Fruit fly (Drosophila melanogaster) whole organism, embryonic: ENCODE measurements around the gene Act87E.

ENCODE experiments used
- Antp ChIP-seq: fragments of 200-800 bp; sonication (Bioruptor generic); optimal IDR thresholded peaks from 3 replicates; lab custom pipeline; 2016; ENCODE audit warnings: missing biosample characterization, missing genetic modification characterization
- Atf3 ChIP-seq: fragments of 200-800 bp; sonication (Bioruptor generic); optimal IDR thresholded peaks from 3 replicates; lab custom pipeline; 2016; ENCODE audit warnings: missing biosample characterization, missing genetic modification characterization
- CG10366 ChIP-seq: fragments of 200-800 bp; sonication (Bioruptor generic); IDR thresholded peaks from 2 replicates; pipeline ENCODE4 v1.3.6; 2022; ENCODE audit warnings: missing biosample characterization, missing genetic modification characterization
- CG11504 ChIP-seq: fragments of 200-800 bp; sonication (Bioruptor generic); optimal IDR thresholded peaks from 3 replicates; lab custom pipeline; 2019; ENCODE audit warnings: missing biosample characterization, mild to moderate bottlenecking, missing genetic modification characterization, moderate library complexity
- CG11723 ChIP-seq: fragments of 200-800 bp; sonication (Bioruptor generic); optimal IDR thresholded peaks from 2 replicates; lab custom pipeline; 2017; ENCODE audit warnings: missing biosample characterization, mild to moderate bottlenecking, missing genetic modification characterization
- CG13287 ChIP-seq: fragments of 200-800 bp; sonication (Bioruptor generic); IDR thresholded peaks from 2 replicates; pipeline ENCODE4 v1.3.6; 2022; ENCODE audit warnings: missing biosample characterization, missing genetic modification characterization; ENCODE audit not compliant: partially characterized antibody
- CG15269 ChIP-seq: fragments of 200-800 bp; sonication (Bioruptor generic); optimal IDR thresholded peaks from 2 replicates; lab custom pipeline; 2018; ENCODE audit warnings: missing biosample characterization, mild to moderate bottlenecking, missing genetic modification characterization, moderate library complexity
- CG15479 ChIP-seq: fragments of 200-800 bp; sonication (Bioruptor generic); optimal IDR thresholded peaks from 3 replicates; lab custom pipeline; 2019; ENCODE audit warnings: missing biosample characterization, mild to moderate bottlenecking, missing genetic modification characterization, moderate library complexity
- CG15601 ChIP-seq: fragments of 200-800 bp; sonication (Bioruptor generic); optimal IDR thresholded peaks from 3 replicates; lab custom pipeline; 2019; ENCODE audit warnings: missing biosample characterization, mild to moderate bottlenecking, missing genetic modification characterization, moderate library complexity
- CG16779 ChIP-seq: fragments of 200-800 bp; sonication (Bioruptor generic); IDR thresholded peaks from 2 replicates; pipeline ENCODE4 v1.3.6; 2022; ENCODE audit warnings: missing biosample characterization, missing genetic modification characterization
- CG17385 ChIP-seq: fragments of 200-800 bp; sonication (Bioruptor generic); optimal IDR thresholded peaks from 3 replicates; lab custom pipeline; 2018; ENCODE audit warnings: missing biosample characterization, mild to moderate bottlenecking, missing genetic modification characterization
- CG3281 ChIP-seq: fragments of 200-800 bp; sonication (Bioruptor generic); optimal IDR thresholded peaks from 3 replicates; lab custom pipeline; 2017; ENCODE audit warnings: missing biosample characterization, mild to moderate bottlenecking, missing genetic modification characterization
- CG3726 ChIP-seq: fragments of 200-800 bp; sonication (Bioruptor generic); IDR thresholded peaks from 3 replicates; pipeline ENCODE4, ENCODE4 v1.3.6; 2022; ENCODE audit warnings: missing biosample characterization, missing genetic modification characterization
- CG3838 ChIP-seq: fragments of 200-800 bp; sonication (Bioruptor generic); optimal IDR thresholded peaks from 3 replicates; lab custom pipeline; 2016; ENCODE audit warnings: missing biosample characterization, missing genetic modification characterization
- CG4404 ChIP-seq: fragments of 200-800 bp; sonication (Bioruptor generic); IDR thresholded peaks from 2 replicates; pipeline ENCODE4 v1.3.6; 2022; ENCODE audit warnings: missing biosample characterization, missing genetic modification characterization
- CG5180 ChIP-seq: fragments of 200-800 bp; sonication (Bioruptor generic); optimal IDR thresholded peaks from 3 replicates; lab custom pipeline; 2017; ENCODE audit warnings: missing biosample characterization, missing genetic modification characterization, mild to moderate bottlenecking, moderate library complexity, missing genetic modification reagents
- CG6813 ChIP-seq: fragments of 200-800 bp; sonication (Bioruptor generic); optimal IDR thresholded peaks from 2 replicates; lab custom pipeline; 2017; ENCODE audit warnings: missing biosample characterization, missing genetic modification characterization, mild to moderate bottlenecking, moderate library complexity, missing genetic modification reagents
- CG7987 ChIP-seq: fragments of 200-800 bp; sonication (Bioruptor generic); optimal IDR thresholded peaks from 2 replicates; lab custom pipeline; 2018; ENCODE audit warnings: missing biosample characterization, mild to moderate bottlenecking, missing genetic modification characterization, moderate library complexity
- CG8290 ChIP-seq, 3 experiments: fragments of 200-800 bp; sonication (Bioruptor generic); optimal IDR thresholded peaks; 2 replicates each; lab custom pipeline; 2016 to 2019; ENCODE audit warnings: missing biosample characterization in 3 of 3, missing genetic modification characterization in 3 of 3, mild to moderate bottlenecking in 2 of 3, moderate library complexity in 1 of 3
- CG8765 ChIP-seq: fragments of 200-800 bp; sonication (Bioruptor generic); IDR thresholded peaks from 2 replicates; pipeline ENCODE4 v1.3.6; 2022; ENCODE audit warnings: missing biosample characterization, missing genetic modification characterization
- CG8924 ChIP-seq: fragments of 200-800 bp; optimal IDR thresholded peaks from 3 replicates; lab custom pipeline; 2019; ENCODE audit warnings: missing biosample characterization, mild to moderate bottlenecking, missing genetic modification characterization, moderate library complexity
- CG9727 ChIP-seq: fragments of 200-800 bp; sonication (Bioruptor generic); optimal IDR thresholded peaks from 3 replicates; lab custom pipeline; 2017; ENCODE audit warnings: missing biosample characterization, mild to moderate bottlenecking, missing genetic modification characterization
- CG9797 ChIP-seq: fragments of 200-800 bp; sonication (Bioruptor generic); optimal IDR thresholded peaks from 3 replicates; lab custom pipeline; 2018; ENCODE audit warnings: missing biosample characterization, mild to moderate bottlenecking, missing genetic modification characterization
- CG9817 ChIP-seq: fragments of 200-800 bp; sonication (Bioruptor generic); optimal IDR thresholded peaks from 2 replicates; lab custom pipeline; 2018; ENCODE audit warnings: missing biosample characterization, mild to moderate bottlenecking, missing genetic modification characterization, moderate library complexity
- CHES-1-like ChIP-seq: fragments of 200-800 bp; sonication (Bioruptor generic); optimal IDR thresholded peaks from 2 replicates; lab custom pipeline; 2016; ENCODE audit warnings: missing biosample characterization, missing genetic modification characterization
- Chrac-16 ChIP-seq: fragments of 200-800 bp; sonication (Bioruptor generic); optimal IDR thresholded peaks from 3 replicates; lab custom pipeline; 2016; ENCODE audit warnings: missing biosample characterization, missing genetic modification characterization
- CoRest ChIP-seq: fragments of 200-800 bp; sonication (Bioruptor generic); optimal IDR thresholded peaks from 3 replicates; lab custom pipeline; 2018; ENCODE audit warnings: missing biosample characterization, mild to moderate bottlenecking, missing genetic modification characterization, moderate library complexity
- D19A ChIP-seq: fragments of 200-800 bp; optimal IDR thresholded peaks from 3 replicates; lab custom pipeline; 2019; ENCODE audit warnings: missing biosample characterization, mild to moderate bottlenecking, missing genetic modification characterization, moderate library complexity
- Eip74EF ChIP-seq, 2 experiments: fragments of 200-800 bp in 1 of 2; fragments of >200 bp in 1 of 2; sonication (Bioruptor generic) in 1 of 2; optimal IDR thresholded peaks; 2 replicates each; lab custom pipeline; 2017 to 2019; ENCODE audit warnings: missing biosample characterization in 2 of 2, missing genetic modification characterization in 2 of 2, mild to moderate bottlenecking in 1 of 2, moderate library complexity in 1 of 2
- HLHmδ ChIP-seq: fragments of 200-800 bp; sonication (Bioruptor generic); optimal IDR thresholded peaks from 2 replicates; lab custom pipeline; 2018; ENCODE audit warnings: missing biosample characterization, mild to moderate bottlenecking, missing genetic modification characterization, moderate library complexity
- Hmr ChIP-seq: fragments of 200-800 bp; sonication (Bioruptor generic); optimal IDR thresholded peaks from 3 replicates; lab custom pipeline; 2017; ENCODE audit warnings: mild to moderate bottlenecking, missing biosample characterization, missing genetic modification reagents, missing genetic modification characterization
- Mad ChIP-seq: fragments of 200-800 bp; sonication (Bioruptor generic); optimal IDR thresholded peaks from 2 replicates; lab custom pipeline; 2016; ENCODE audit warnings: missing biosample characterization, missing genetic modification characterization
- Meics ChIP-seq: fragments of 200-800 bp; sonication (Bioruptor generic); optimal IDR thresholded peaks from 2 replicates; lab custom pipeline; 2017; ENCODE audit warnings: missing biosample characterization, mild to moderate bottlenecking, missing genetic modification characterization
- PHDP ChIP-seq: fragments of 200-800 bp; sonication (Bioruptor generic); optimal IDR thresholded peaks from 3 replicates; lab custom pipeline; 2018; ENCODE audit warnings: missing biosample characterization, mild to moderate bottlenecking, missing genetic modification characterization, moderate library complexity
- Stat92E ChIP-seq, 3 experiments: fragments of >200 bp in 2 of 3; fragments of 200-800 bp in 1 of 3; sonication (Bioruptor generic) in 1 of 3; optimal IDR thresholded peaks; 2 replicates each; lab custom pipeline; 2017 to 2019; ENCODE audit warnings: missing biosample characterization in 3 of 3, missing genetic modification characterization in 3 of 3, mild to moderate bottlenecking in 1 of 3, moderate library complexity in 1 of 3
- az2 ChIP-seq: fragments of 200-800 bp; sonication (Bioruptor generic); optimal IDR thresholded peaks from 3 replicates; lab custom pipeline; 2016; ENCODE audit warnings: missing biosample characterization, missing genetic modification characterization
- chif ChIP-seq, 2 experiments: fragments of 200-800 bp; sonication (Bioruptor generic); optimal IDR thresholded peaks; 3 replicates each; lab custom pipeline; 2016; ENCODE audit warnings: missing biosample characterization in 2 of 2, missing genetic modification characterization in 2 of 2
- dimm ChIP-seq: fragments of 200-800 bp; sonication (Bioruptor generic); IDR thresholded peaks from 2 replicates; pipeline ENCODE4 v1.3.6; 2022; ENCODE audit warnings: missing biosample characterization, missing genetic modification characterization
- gem ChIP-seq: fragments of 200-800 bp; sonication (Bioruptor generic); optimal IDR thresholded peaks from 2 replicates; lab custom pipeline; 2019; ENCODE audit warnings: missing biosample characterization, mild to moderate bottlenecking, missing genetic modification characterization, moderate library complexity
- hb ChIP-seq: fragments of 200-800 bp; sonication (Bioruptor generic); IDR thresholded peaks from 3 replicates; pipeline ENCODE4 v1.3.6; 2022; ENCODE audit warnings: missing biosample characterization, missing genetic modification characterization; ENCODE audit not compliant: partially characterized antibody
- insv ChIP-seq, 2 experiments: fragments of 200-800 bp; sonication (Bioruptor generic); optimal IDR thresholded peaks; 3 replicates each; lab custom pipeline; 2016 to 2018; ENCODE audit warnings: missing biosample characterization in 2 of 2, missing genetic modification characterization in 2 of 2
- pho ChIP-seq: fragments of 200-800 bp; sonication (Bioruptor generic); optimal IDR thresholded peaks from 2 replicates; lab custom pipeline; 2016; ENCODE audit warnings: missing biosample characterization, missing genetic modification characterization
- row ChIP-seq: fragments of 200-800 bp; sonication (Bioruptor generic); IDR thresholded peaks from 3 replicates; pipeline ENCODE4 v1.3.6; 2022; ENCODE audit warnings: missing biosample characterization, missing genetic modification characterization
- seq ChIP-seq: fragments of 200-800 bp; sonication (Bioruptor generic); IDR thresholded peaks from 2 replicates; pipeline ENCODE4 v1.3.6; 2022; ENCODE audit warnings: missing biosample characterization, missing genetic modification characterization
- sim ChIP-seq: fragments of 200-800 bp; sonication (Bioruptor generic); IDR thresholded peaks from 2 replicates; pipeline ENCODE4 v1.3.6; 2022; ENCODE audit warnings: missing biosample characterization, missing genetic modification characterization
- tgo ChIP-seq: fragments of 200-800 bp; sonication (Bioruptor generic); IDR thresholded peaks from 3 replicates; pipeline ENCODE4 v1.3.6; 2022; ENCODE audit warnings: missing biosample characterization, missing genetic modification characterization
- trem ChIP-seq: fragments of 200-800 bp; optimal IDR thresholded peaks from 3 replicates; lab custom pipeline; 2019; ENCODE audit warnings: missing biosample characterization, mild to moderate bottlenecking, missing genetic modification characterization, moderate library complexity
- vfl ChIP-seq: fragments of 200-800 bp; sonication (Bioruptor generic); optimal IDR thresholded peaks from 2 replicates; lab custom pipeline; 2016; ENCODE audit warnings: missing biosample characterization, missing genetic modification characterization
- zen ChIP-seq: fragments of 200-800 bp; sonication (Bioruptor generic); optimal IDR thresholded peaks from 3 replicates; lab custom pipeline; 2018; ENCODE audit warnings: missing biosample characterization, mild to moderate bottlenecking, missing genetic modification characterization, moderate library complexity

Act87E gene

DNA sequence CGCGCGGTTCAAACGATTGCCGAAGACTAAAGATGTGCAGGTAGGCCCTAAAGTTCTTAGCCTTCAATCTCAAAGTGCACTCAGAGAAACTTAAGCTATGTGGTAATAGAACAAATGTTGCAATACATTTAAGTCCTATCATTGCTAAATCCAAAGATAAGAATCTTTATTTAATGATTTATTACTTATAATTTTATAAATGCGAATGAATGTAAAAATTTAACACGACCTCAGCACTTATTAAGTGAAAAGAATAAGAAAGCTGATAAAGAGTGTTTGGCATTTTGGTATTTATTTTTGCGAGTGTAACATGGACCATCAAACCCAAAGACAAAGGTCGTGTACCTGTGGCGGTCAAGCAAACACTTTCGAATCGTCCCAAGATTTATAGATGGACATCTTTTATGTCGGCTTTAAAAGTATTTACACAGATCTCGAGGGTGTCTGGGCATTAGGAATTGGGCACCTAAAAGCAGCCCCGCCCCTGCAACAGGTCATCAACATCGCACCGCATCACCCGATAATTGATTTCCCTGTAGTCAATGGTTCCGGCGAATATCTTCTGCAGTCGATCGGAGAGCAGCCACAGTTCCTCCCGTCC lies 20.8 kb upstream of the Act87E start, which contains the start of gene yellow-e3 (continued):
- TF ChIP-seq CG6813 = no peak
- TF ChIP-seq CHES-1-like = no peak
- TF ChIP-seq CG7987 = no peak
- peak; percentile 39; the same call in 1 of the 2 replicates for TF ChIP-seq CG8765 (GFP tag; lab: Robert Waterston, UW)
- TF ChIP-seq trem (tag; lab: Kevin White, UChicago) = peak; percentile 32
- TF ChIP-seq CoRest = peak; percentile 25
- no peak for TF ChIP-seq dimm (GFP tag; lab: Robert Waterston, UW)
- TF ChIP-seq CG11723 (GFP tag; lab: Kevin White, UChicago) = no peak
- no peak for TF ChIP-seq CG16779
- TF ChIP-seq Atf3 (GFP tag; lab: Kevin White, UChicago) = no peak
- no peak for TF ChIP-seq CG9797 (GFP tag; lab: Kevin White, UChicago)
- no peak for TF ChIP-seq Antp
- TF ChIP-seq CG8924 (tag; lab: Kevin White, UChicago) = peak; percentile 64
- no peak for TF ChIP-seq chif (GFP tag; optimal IDR thresholded peaks at IDR 0.05; lab: Kevin White, UChicago)
- TF ChIP-seq PHDP (tag; lab: Kevin White, UChicago) = no peak
- no peak for TF ChIP-seq CG10366 (GFP tag; lab: Robert Waterston, UW)
- peak; percentile 34 for TF ChIP-seq az2 (GFP tag; lab: Kevin White, UChicago)
- TF ChIP-seq CG5180 (GFP tag; lab: Kevin White, UChicago) = no peak
- peak; percentile 73 for TF ChIP-seq CG4404
- no peak for TF ChIP-seq hb (GFP tag; lab: Robert Waterston, UW)
- TF ChIP-seq zen (tag; lab: Kevin White, UChicago) = peak; percentile 93
- peak; percentile 24 for TF ChIP-seq CG15601 (tag; lab: Kevin White, UChicago)
- TF ChIP-seq CG3838 (GFP tag; lab: Kevin White, UChicago) = no peak

DNA sequence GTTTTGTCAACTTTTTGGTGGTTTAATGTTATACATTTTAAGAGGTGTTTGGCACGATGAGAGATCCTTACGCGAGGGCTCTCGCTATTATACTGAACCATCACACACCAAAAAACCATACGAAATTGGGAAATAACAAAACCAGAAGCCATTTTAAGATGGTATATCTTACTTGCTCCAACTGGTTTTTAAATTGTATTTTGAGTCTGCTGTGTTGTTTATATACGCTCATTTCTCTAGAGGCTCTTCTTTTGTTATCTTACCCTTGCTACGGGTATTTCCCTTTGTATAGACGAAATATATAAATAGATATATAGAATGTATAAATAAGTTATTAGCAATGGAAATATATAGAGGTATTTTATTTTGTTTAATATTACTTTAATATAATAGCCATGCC lies 18.9 kb upstream of the Act87E start, which contains the start of gene yellow-e2:
Gene yellow-e2 (minus strand): TSS at position 101 of the 400 bp plus-strand sequence.
- no peak for TF ChIP-seq Meics
- no peak for TF ChIP-seq Stat92E (GFP tag; optimal IDR thresholded peaks at IDR 0.05; lab: Kevin White, UChicago)
- no peak for TF ChIP-seq Mad (GFP tag; lab: Kevin White, UChicago)
- TF ChIP-seq CG3281 (GFP tag; lab: Kevin White, UChicago) = no peak
- peak; percentile 3 for TF ChIP-seq CG11504
- peak; percentile 29 for TF ChIP-seq gem (tag; lab: Kevin White, UChicago)
- TF ChIP-seq Chrac-16 (GFP tag; lab: Kevin White, UChicago) = no peak
- TF ChIP-seq CG3726 (GFP tag; lab: Robert Waterston, UW) = no peak
- peak; percentile 27 for TF ChIP-seq CG8924 (tag; lab: Kevin White, UChicago)
- TF ChIP-seq vfl = no peak
- peak; percentile 77 for TF ChIP-seq D19A (tag; lab: Kevin White, UChicago)
- TF ChIP-seq seq (GFP tag; lab: Robert Waterston, UW) = no peak
- TF ChIP-seq insv (GFP tag; optimal IDR thresholded peaks at IDR 0.05; lab: Kevin White, UChicago) = peak in 1 of 2 experiments; percentile 25
- TF ChIP-seq CG15479 (GFP tag; lab: Kevin White, UChicago) = no peak
- no peak for TF ChIP-seq pho
- TF ChIP-seq row (GFP tag; lab: Robert Waterston, UW) = no peak
- no peak for TF ChIP-seq Eip74EF (GFP tag; optimal IDR thresholded peaks at IDR 0.05; lab: Kevin White, UChicago)
- no peak for TF ChIP-seq CG17385
- TF ChIP-seq CG9727 (GFP tag; lab: Kevin White, UChicago) = no peak
- no peak for TF ChIP-seq CG13287 (GFP tag; lab: Robert Waterston, UW)
- TF ChIP-seq CG9817 (tag; lab: Kevin White, UChicago) = no peak
- TF ChIP-seq CG8290 (GFP tag; optimal IDR thresholded peaks at IDR 0.05; lab: Kevin White, UChicago) = no peak
- TF ChIP-seq CG8290 (tag; optimal IDR thresholded peaks at IDR 0.05; lab: Kevin White, UChicago) = no peak
- no peak for TF ChIP-seq Hmr (GFP tag; lab: Kevin White, UChicago)
- TF ChIP-seq tgo (GFP tag; lab: Robert Waterston, UW) = no peak
- TF ChIP-seq sim (GFP tag; lab: Robert Waterston, UW) = no peak
- no peak for TF ChIP-seq HLHmδ
- peak; percentile 23 for TF ChIP-seq CG15269 (tag; lab: Kevin White, UChicago)
